Fruit fly (Drosophila melanogaster) whole organism, embryonic: ENCODE measurements around the gene Acp29AB.

Experiments
- CG1792 ChIP-seq: fragments of 200-800 bp; sonication (Bioruptor generic); optimal IDR thresholded peaks from 2 replicates; lab custom pipeline; 2016; ENCODE audit warnings: missing biosample characterization, missing genetic modification characterization
- CG2129 ChIP-seq: fragments of 200-800 bp; sonication (Bioruptor generic); IDR thresholded peaks from 2 replicates; pipeline ENCODE4 v1.3.6; 2022; ENCODE audit warnings: missing biosample characterization, missing genetic modification characterization; ENCODE audit not compliant: partially characterized antibody
- Lpt ChIP-seq: fragments of >200 bp; optimal IDR thresholded peaks from 2 replicates; lab custom pipeline; 2018; ENCODE audit warnings: missing biosample characterization, missing genetic modification characterization
- Max ChIP-seq: fragments of 200-800 bp; sonication (Bioruptor generic); optimal IDR thresholded peaks from 2 replicates; lab custom pipeline; 2016; ENCODE audit warnings: missing biosample characterization, mild to moderate bottlenecking, missing genetic modification characterization
- Med ChIP-seq: fragments of 200-800 bp; sonication (Bioruptor generic); peaks from one replicate; lab custom pipeline; 2016; ENCODE audit warnings: missing biosample characterization, missing genetic modification characterization, mild to moderate bottlenecking, inconsistent platforms, moderate library complexity
- ftz-f1 ChIP-seq: fragments of 200-800 bp; sonication (Bioruptor generic); optimal IDR thresholded peaks from 2 replicates; lab custom pipeline; 2016; ENCODE audit warnings: missing biosample characterization, missing genetic modification characterization
- seq ChIP-seq: fragments of 200-800 bp; sonication (Bioruptor generic); IDR thresholded peaks from 2 replicates; pipeline ENCODE4 v1.3.6; 2022; ENCODE audit warnings: missing biosample characterization, missing genetic modification characterization

DNA sequence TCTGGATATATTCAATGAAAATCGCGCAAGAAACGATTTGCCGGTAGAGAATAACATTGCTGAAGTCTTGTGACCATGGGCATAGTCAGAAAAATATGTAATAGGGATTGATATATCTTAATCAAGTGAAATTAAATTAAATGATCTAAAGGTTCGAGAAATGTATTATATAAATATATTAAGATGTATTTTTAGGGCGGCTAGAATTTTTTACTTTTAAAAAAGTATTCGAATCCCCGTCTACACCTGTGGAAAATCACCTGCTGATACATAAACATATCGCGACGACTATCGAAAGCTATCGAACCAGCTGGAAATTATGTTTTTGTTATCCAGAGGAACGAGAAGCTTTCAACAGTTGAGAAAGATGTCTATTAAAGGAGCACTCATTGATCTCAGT, 16.3 kb downstream of the Acp29AB start, which contains the start of the genes CG13390 and CG17294:
- TF ChIP-seq CG2129 (GFP tag; lab: Robert Waterston, UW) (peak; percentile 51; the same call in 1 of the 2 replicates), ftz-f1 (GFP tag; lab: Kevin White, UChicago) (peak; percentile 82), Med (GFP tag; lab: Kevin White, UChicago) (peak; percentile 99), CG1792 (GFP tag; lab: Kevin White, UChicago) (peak; percentile 77), Lpt (GFP tag; lab: Kevin White, UChicago) (no peak), Max (GFP tag; lab: Kevin White, UChicago) (peak; percentile 99), seq (peak; percentile 99)
